Worm (Caenorhabditis elegans): Measurements from ENCODE around the gene rpl-11.2.

ce11 chrX:2287092-2287491 is 44.7 kb upstream of the rpl-11.2 start, which contains the start of gene sav-1:
- no peak for TF ChIP-seq F37B4.10 (GFP tag; IDR thresholded peaks at IDR 0.05)
- no peak for TF ChIP-seq B0261.1 (tag; optimal IDR thresholded peaks at IDR 0.05)
